Worm (Caenorhabditis elegans) whole organism, early embryonic: ENCODE measurements around the gene F54D5.7.

Experiments
- B0310.2 ChIP-seq: sonication (generic microtip); optimal IDR thresholded peaks from 2 replicates; lab custom pipeline; 2016; ENCODE audit warnings: mild to moderate bottlenecking, missing genetic modification characterization, missing compliant biosample characterization
- F13C5.2 ChIP-seq: sonication (generic microtip); optimal IDR thresholded peaks from 2 replicates; lab custom pipeline; 2017; ENCODE audit warnings: mild to moderate bottlenecking, missing genetic modification characterization, inconsistent platforms, missing compliant biosample characterization
- aly-1 ChIP-seq: sonication (generic microtip); optimal IDR thresholded peaks from 2 replicates; lab custom pipeline; 2016; ENCODE audit warnings: missing genetic modification characterization, missing compliant biosample characterization
- ama-1 ChIP-seq: fragments of 150-350 bp; optimal IDR thresholded peaks from 2 replicates; lab custom pipeline; 2014
- ceh-13 ChIP-seq: fragments of 200-800 bp; sonication (Bioruptor generic); optimal IDR thresholded peaks from 2 replicates; lab custom pipeline; 2018; ENCODE audit warnings: mild to moderate bottlenecking, missing genetic modification characterization, missing compliant biosample characterization
- ceh-36 ChIP-seq: sonication (generic microtip); optimal IDR thresholded peaks from 2 replicates; lab custom pipeline; 2016; ENCODE audit warnings: missing genetic modification characterization, inconsistent platforms, missing compliant biosample characterization
- ets-7 ChIP-seq: sonication (generic microtip); optimal IDR thresholded peaks from 2 replicates; lab custom pipeline; 2016; ENCODE audit warnings: missing genotype, missing genetic modification characterization, missing compliant biosample characterization
- flt-1 ChIP-seq: fragments of 200-800 bp; sonication (Bioruptor generic); IDR thresholded peaks from 2 replicates; pipeline ENCODE4 v1.3.6; 2022; ENCODE audit warnings: missing genetic modification characterization, missing compliant biosample characterization
- hmbx-1 ChIP-seq: sonication (generic microtip); optimal IDR thresholded peaks from 2 replicates; lab custom pipeline; 2016; ENCODE audit warnings: mild to moderate bottlenecking, missing genetic modification characterization, missing compliant biosample characterization
- hmg-4 ChIP-seq: fragments of 200-800 bp; sonication (Bioruptor generic); optimal IDR thresholded peaks from 2 replicates; lab custom pipeline; 2018; ENCODE audit warnings: mild to moderate bottlenecking, missing genetic modification characterization, missing compliant biosample characterization
- hnd-1 ChIP-seq: sonication (generic microtip); optimal IDR thresholded peaks from 2 replicates; lab custom pipeline; 2016; ENCODE audit warnings: missing genetic modification characterization, missing compliant biosample characterization
- pes-1 ChIP-seq: fragments of 200-800 bp; sonication (Bioruptor generic); IDR thresholded peaks from 2 replicates; pipeline ENCODE4 v1.3.6; 2022; ENCODE audit warnings: missing genetic modification reagents, missing genetic modification characterization, missing compliant biosample characterization
- scrt-1 ChIP-seq: fragments of 200-800 bp; sonication (Bioruptor generic); IDR thresholded peaks from 2 replicates; pipeline ENCODE4 v1.3.6; 2022; ENCODE audit warnings: missing genetic modification characterization, missing compliant biosample characterization
- sea-1 ChIP-seq: fragments of 200-800 bp; sonication (Bioruptor generic); conservative IDR thresholded peaks from 2 replicates; pipeline ENCODE4 v1.3.6; 2022; ENCODE audit warnings: missing genetic modification characterization, missing compliant biosample characterization
- tbx-11 ChIP-seq: fragments of 200-800 bp; sonication (Bioruptor generic); IDR thresholded peaks from 2 replicates; pipeline ENCODE4 v1.3.6; 2022; ENCODE audit warnings: missing genetic modification characterization, missing compliant biosample characterization
- tbx-37 ChIP-seq: fragments of 200-800 bp; sonication (Bioruptor generic); conservative IDR thresholded peaks from 2 replicates; pipeline ENCODE4 v1.3.6; 2022; ENCODE audit warnings: missing genetic modification reagents, missing genetic modification characterization, missing compliant biosample characterization
- tra-4 ChIP-seq: sonication (generic microtip); optimal IDR thresholded peaks from 2 replicates; lab custom pipeline; 2017; ENCODE audit warnings: missing genetic modification characterization, missing compliant biosample characterization

Gene F54D5.7

ce11 chrII:11572944-11573343, 25.6 kb downstream of the F54D5.7 start, which contains the start of gene F54D5.2:
Gene F54D5.2 (plus strand): TSS chrII:11573180.
- TF ChIP-seq ama-1 (lab: Kevin White, UChicago) (no peak), F13C5.2 (tag; lab: Kevin White, UChicago) (no peak), tra-4 (tag; lab: Kevin White, UChicago) (no peak), ceh-36 (tag; lab: Kevin White, UChicago) (no peak), tbx-11 (GFP tag; lab: Robert Waterston, UW) (no peak), ceh-13 (GFP tag; lab: Kevin White, UChicago) (no peak), ets-7 (tag; lab: Kevin White, UChicago) (no peak), tbx-37 (GFP tag; lab: Robert Waterston, UW) (no peak), pes-1 (GFP tag; lab: Robert Waterston, UW) (no peak), sea-1 (GFP tag; lab: Robert Waterston, UW) (no peak), hnd-1 (tag; lab: Kevin White, UChicago) (no peak), hmbx-1 (tag; lab: Kevin White, UChicago) (no peak), aly-1 (tag; lab: Kevin White, UChicago) (no peak), scrt-1 (GFP tag; lab: Robert Waterston, UW) (no peak), B0310.2 (tag; lab: Kevin White, UChicago) (no peak), flt-1 (no peak), hmg-4 (GFP tag; lab: Kevin White, UChicago) (no peak)

DNA sequence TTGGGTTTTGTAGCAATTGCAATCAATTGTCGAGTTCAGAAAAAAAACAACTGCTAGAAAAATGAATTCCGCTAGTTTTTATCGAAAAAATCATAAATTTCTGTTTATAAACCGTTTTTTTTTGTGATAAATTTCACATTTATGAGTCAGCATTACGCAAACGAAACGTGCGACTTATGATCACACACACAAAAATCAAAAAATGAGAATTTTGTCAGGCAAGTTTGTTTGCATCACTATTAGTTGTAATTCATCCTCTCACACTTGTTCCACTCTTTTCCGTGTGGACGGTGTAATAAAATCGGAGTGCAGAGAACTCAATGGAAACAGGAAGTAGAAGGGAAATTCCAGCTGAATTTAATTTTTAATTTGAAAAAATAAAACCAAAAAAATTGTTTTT, 30.1 kb downstream of the F54D5.7 start, which contains the start of gene pcs-1:
pcs-1 (minus strand) TSS at position 344 of the 400 bp plus-strand sequence.
- TF ChIP-seq hmg-4 (GFP tag; lab: Kevin White, UChicago) (no peak), tra-4 (tag; lab: Kevin White, UChicago) (no peak)

DNA sequence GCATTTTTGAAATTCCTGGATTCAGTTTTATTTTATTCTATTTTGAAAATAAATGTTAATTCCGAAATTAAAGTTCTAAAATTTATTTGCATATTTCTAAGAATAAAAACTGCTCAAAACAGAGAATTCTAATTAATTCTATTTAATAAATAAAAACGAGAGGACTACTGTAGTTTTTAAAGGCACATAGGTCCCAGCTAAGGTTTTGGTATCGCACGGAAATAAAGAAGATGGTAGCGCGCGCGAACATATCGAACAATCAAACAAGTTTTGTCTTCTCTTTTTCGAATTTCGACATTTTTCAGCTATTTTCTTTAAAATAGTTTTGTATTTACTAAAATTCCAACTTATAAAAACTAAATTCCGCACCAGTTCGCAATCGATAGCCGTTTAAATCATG, 30.5 kb downstream of the F54D5.7 start:
- TF ChIP-seq hmbx-1 (tag; lab: Kevin White, UChicago) (no peak), hnd-1 (tag; lab: Kevin White, UChicago) (no peak), sea-1 (GFP tag; lab: Robert Waterston, UW) (no peak), hmg-4 (GFP tag; lab: Kevin White, UChicago) (no peak), tbx-11 (GFP tag; lab: Robert Waterston, UW) (no peak), tbx-37 (GFP tag; lab: Robert Waterston, UW) (no peak), tra-4 (tag; lab: Kevin White, UChicago) (no peak), pes-1 (GFP tag; lab: Robert Waterston, UW) (no peak), ceh-13 (GFP tag; lab: Kevin White, UChicago) (no peak), B0310.2 (tag; lab: Kevin White, UChicago) (no peak), flt-1 (no peak)

- TF ChIP-seq aly-1 (tag; lab: Kevin White, UChicago) (no peak), tra-4 (tag; lab: Kevin White, UChicago) (no peak), scrt-1 (GFP tag; lab: Robert Waterston, UW) (no peak), ama-1 (lab: Kevin White, UChicago) (no peak), flt-1 (no peak), B0310.2 (tag; lab: Kevin White, UChicago) (no peak), pes-1 (GFP tag; lab: Robert Waterston, UW) (no peak), ets-7 (tag; lab: Kevin White, UChicago) (no peak), ceh-36 (tag; lab: Kevin White, UChicago) (no peak), tbx-37 (GFP tag; lab: Robert Waterston, UW) (no peak), hmg-4 (GFP tag; lab: Kevin White, UChicago) (no peak), F13C5.2 (tag; lab: Kevin White, UChicago) (no peak), hmbx-1 (tag; lab: Kevin White, UChicago) (no peak), sea-1 (GFP tag; lab: Robert Waterston, UW) (no peak), hnd-1 (tag; lab: Kevin White, UChicago) (no peak)
These were observed 31.0 kb downstream of the F54D5.7 start, which contains the start of gene smc-6 for ce11 chrII:11578327-11578726. Gene smc-6 (plus strand): TSS chrII:11578716.

DNA sequence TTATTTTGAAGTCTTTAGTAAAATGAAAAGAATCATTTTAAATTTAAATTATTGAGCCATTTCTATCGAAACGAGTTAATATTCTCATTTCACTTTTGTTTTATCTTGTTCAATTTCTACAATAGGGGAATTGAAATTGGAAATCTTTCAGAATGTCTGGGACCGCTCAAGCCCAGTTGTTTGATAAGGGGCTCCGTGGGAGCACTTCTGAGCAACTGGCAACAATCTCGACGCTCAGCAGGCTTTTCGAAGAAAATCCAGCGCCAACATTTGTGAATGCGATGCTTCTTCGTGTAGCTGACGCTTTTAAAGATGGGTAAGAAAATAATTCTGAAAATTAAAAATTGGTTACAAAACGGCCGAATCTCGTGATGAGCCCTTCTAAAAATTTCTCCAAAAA, 35.4 kb downstream of the F54D5.7 start, which contains the start of gene ints-7:
ints-7 (plus strand) TSS at position 152 of the 400 bp plus-strand sequence.
- TF ChIP-seq hmg-4 (GFP tag; lab: Kevin White, UChicago): no peak
- no peak for TF ChIP-seq ama-1 (lab: Kevin White, UChicago)
- no peak for TF ChIP-seq ceh-13 (GFP tag; lab: Kevin White, UChicago)
- TF ChIP-seq tra-4 (tag; lab: Kevin White, UChicago): no peak
- no peak for TF ChIP-seq B0310.2 (tag; lab: Kevin White, UChicago)
- TF ChIP-seq aly-1 (tag; lab: Kevin White, UChicago): no peak
- no peak for TF ChIP-seq ceh-36 (tag; lab: Kevin White, UChicago)
- TF ChIP-seq sea-1 (GFP tag; lab: Robert Waterston, UW): no peak
- TF ChIP-seq tbx-11 (GFP tag; lab: Robert Waterston, UW): no peak
- no peak for TF ChIP-seq tbx-37 (GFP tag; lab: Robert Waterston, UW)
- TF ChIP-seq flt-1: no peak
- TF ChIP-seq scrt-1 (GFP tag; lab: Robert Waterston, UW): no peak
- no peak for TF ChIP-seq hmbx-1 (tag; lab: Kevin White, UChicago)
- no peak for TF ChIP-seq pes-1 (GFP tag; lab: Robert Waterston, UW)

- TF ChIP-seq tra-4 (tag; lab: Kevin White, UChicago): no peak
- TF ChIP-seq ets-7 (tag; lab: Kevin White, UChicago): no peak
- no peak for TF ChIP-seq hmbx-1 (tag; lab: Kevin White, UChicago)
- no peak for TF ChIP-seq ceh-13 (GFP tag; lab: Kevin White, UChicago)
- no peak for TF ChIP-seq ceh-36 (tag; lab: Kevin White, UChicago)
- TF ChIP-seq hnd-1 (tag; lab: Kevin White, UChicago): no peak
- TF ChIP-seq tbx-11 (GFP tag; lab: Robert Waterston, UW): no peak
- TF ChIP-seq scrt-1 (GFP tag; lab: Robert Waterston, UW): no peak
- no peak for TF ChIP-seq hmg-4 (GFP tag; lab: Kevin White, UChicago)
- no peak for TF ChIP-seq ama-1 (lab: Kevin White, UChicago)
- TF ChIP-seq sea-1 (GFP tag; lab: Robert Waterston, UW): no peak
- TF ChIP-seq B0310.2 (tag; lab: Kevin White, UChicago): no peak
- TF ChIP-seq flt-1: no peak
- no peak for TF ChIP-seq pes-1 (GFP tag; lab: Robert Waterston, UW)
- TF ChIP-seq tbx-37 (GFP tag; lab: Robert Waterston, UW): no peak
- TF ChIP-seq F13C5.2 (tag; lab: Kevin White, UChicago): no peak
- no peak for TF ChIP-seq aly-1 (tag; lab: Kevin White, UChicago)
These were observed 41.0 kb downstream of the F54D5.7 start for ce11 chrII:11588304-11588703.
